Fruit fly (Drosophila melanogaster) whole organism, prepupa: ENCODE results near the gene CG42450.
A peak's percentile ranks its signal among the peaks of the same experiment; 100 is the strongest.

Source experiments
- Blimp-1 ChIP-seq: fragments of 200-800 bp; sonication (Bioruptor generic); optimal IDR thresholded peaks from 3 replicates; lab custom pipeline; 2017; ENCODE audit warnings: missing biosample characterization, missing genetic modification characterization, mild to moderate bottlenecking, moderate library complexity, missing genetic modification reagents
- CG10631 ChIP-seq: fragments of 200-800 bp; sonication (Bioruptor generic); optimal IDR thresholded peaks from 2 replicates; lab custom pipeline; 2016; ENCODE audit warnings: missing biosample characterization, missing genetic modification characterization
- CG11762 ChIP-seq: fragments of 200-800 bp; sonication (Bioruptor generic); optimal IDR thresholded peaks from 3 replicates; lab custom pipeline; 2016; ENCODE audit warnings: missing biosample characterization, missing genetic modification characterization; ENCODE audit not compliant: insufficient read depth
- CG11902 ChIP-seq: fragments of 200-800 bp; sonication (Bioruptor generic); optimal IDR thresholded peaks from 3 replicates; lab custom pipeline; 2016; ENCODE audit warnings: missing biosample characterization, missing genetic modification characterization
- CG15336 ChIP-seq: fragments of 200-800 bp; sonication (Bioruptor generic); IDR thresholded peaks from 2 replicates; pipeline ENCODE4 v1.3.6; 2022; ENCODE audit warnings: missing biosample characterization, missing genetic modification characterization
- CG1621 ChIP-seq: fragments of 200-800 bp; sonication (Bioruptor generic); optimal IDR thresholded peaks from 3 replicates; lab custom pipeline; 2018; ENCODE audit warnings: missing biosample characterization, mild to moderate bottlenecking, missing genetic modification characterization
- CG16779 ChIP-seq: fragments of 200-800 bp; sonication (Bioruptor generic); optimal IDR thresholded peaks from 3 replicates; lab custom pipeline; 2017; ENCODE audit warnings: missing biosample characterization, mild to moderate bottlenecking, missing genetic modification characterization
- CG3032 ChIP-seq: fragments of 200-800 bp; optimal IDR thresholded peaks from 2 replicates; lab custom pipeline; 2019; ENCODE audit warnings: missing biosample characterization, mild to moderate bottlenecking, missing genetic modification characterization, moderate library complexity
- CG32006 ChIP-seq: fragments of 200-800 bp; sonication (Bioruptor generic); optimal IDR thresholded peaks from 3 replicates; lab custom pipeline; 2017; ENCODE audit warnings: missing biosample characterization, mild to moderate bottlenecking, missing genetic modification characterization
- CG34406 ChIP-seq: fragments of 200-800 bp; sonication (Bioruptor generic); optimal IDR thresholded peaks from 3 replicates; lab custom pipeline; 2016; ENCODE audit warnings: missing biosample characterization, missing genetic modification characterization
- CG3919 ChIP-seq: fragments of 200-800 bp; sonication (Bioruptor generic); optimal IDR thresholded peaks from 3 replicates; lab custom pipeline; 2016; ENCODE audit warnings: missing biosample characterization, missing genetic modification characterization
- CG4318 ChIP-seq: fragments of 200-800 bp; sonication (Bioruptor generic); optimal IDR thresholded peaks from 3 replicates; lab custom pipeline; 2017; ENCODE audit warnings: missing biosample characterization, mild to moderate bottlenecking, missing genetic modification characterization
- CG6163 ChIP-seq: fragments of 200-800 bp; sonication (Bioruptor generic); IDR thresholded peaks from 3 replicates; pipeline ENCODE4 v1.3.6; 2022; ENCODE audit warnings: missing biosample characterization, missing genetic modification characterization
- CG6276 ChIP-seq: fragments of 200-800 bp; sonication (Bioruptor generic); optimal IDR thresholded peaks from 2 replicates; lab custom pipeline; 2017; ENCODE audit warnings: missing biosample characterization, mild to moderate bottlenecking, missing genetic modification characterization
- CG6792 ChIP-seq: fragments of 200-800 bp; sonication (Bioruptor generic); optimal IDR thresholded peaks from 3 replicates; lab custom pipeline; 2016; ENCODE audit warnings: missing biosample characterization, missing genetic modification characterization
- CG6808 ChIP-seq: fragments of 200-800 bp; sonication (Bioruptor generic); optimal IDR thresholded peaks from 3 replicates; lab custom pipeline; 2017; ENCODE audit warnings: missing biosample characterization, missing genetic modification characterization, mild to moderate bottlenecking, moderate library complexity, missing genetic modification reagents
- CG8119 ChIP-seq: fragments of 200-800 bp; sonication (Bioruptor generic); IDR thresholded peaks from 3 replicates; pipeline ENCODE4 v1.3.6; 2022; ENCODE audit warnings: missing biosample characterization, missing genetic modification characterization
- CG8319 ChIP-seq: fragments of 200-800 bp; sonication (Bioruptor generic); optimal IDR thresholded peaks from 3 replicates; lab custom pipeline; 2016; ENCODE audit warnings: missing biosample characterization, missing genetic modification characterization
- CG8632 ChIP-seq: fragments of 200-800 bp; sonication (Bioruptor generic); optimal IDR thresholded peaks from 3 replicates; lab custom pipeline; 2016; ENCODE audit warnings: missing biosample characterization, missing genetic modification characterization
- CG9139 ChIP-seq: fragments of 200-800 bp; sonication (Bioruptor generic); optimal IDR thresholded peaks from 3 replicates; lab custom pipeline; 2017; ENCODE audit warnings: missing biosample characterization, mild to moderate bottlenecking, missing genetic modification characterization
- Eip75B ChIP-seq: fragments of 200-800 bp; sonication (Bioruptor generic); optimal IDR thresholded peaks from 3 replicates; lab custom pipeline; 2016; ENCODE audit warnings: missing biosample characterization, missing genetic modification characterization
- Eip93F ChIP-seq: fragments of 200-800 bp; sonication (Bioruptor generic); optimal IDR thresholded peaks from 2 replicates; lab custom pipeline; 2016; ENCODE audit warnings: missing biosample characterization, mild to moderate bottlenecking, missing genetic modification characterization
- Ets21C ChIP-seq: fragments of 200-800 bp; sonication (Bioruptor generic); optimal IDR thresholded peaks from 3 replicates; lab custom pipeline; 2016; ENCODE audit warnings: missing biosample characterization, missing genetic modification characterization
- Ets96B ChIP-seq: fragments of 200-800 bp; optimal IDR thresholded peaks from 2 replicates; lab custom pipeline; 2019; ENCODE audit warnings: missing biosample characterization, mild to moderate bottlenecking, missing genetic modification characterization, moderate library complexity
- Gug ChIP-seq: fragments of 200-800 bp; sonication (Bioruptor generic); IDR thresholded peaks from 2 replicates; pipeline ENCODE4 v1.3.6; 2022; ENCODE audit warnings: missing biosample characterization, missing genetic modification characterization
- Hr38 ChIP-seq: sonication (Bioruptor generic); optimal IDR thresholded peaks from 2 replicates; lab custom pipeline; 2016; ENCODE audit warnings: missing biosample characterization, missing genetic modification characterization
- Hr39 ChIP-seq: fragments of 200-800 bp; sonication (Bioruptor generic); optimal IDR thresholded peaks from 2 replicates; lab custom pipeline; 2016; ENCODE audit warnings: missing biosample characterization, missing genetic modification characterization
- Hr4 ChIP-seq: fragments of 200-800 bp; sonication (Bioruptor generic); optimal IDR thresholded peaks from 3 replicates; lab custom pipeline; 2016; ENCODE audit warnings: missing biosample characterization, missing genetic modification characterization
- Met ChIP-seq: fragments of 200-800 bp; sonication (Bioruptor generic); optimal IDR thresholded peaks from 3 replicates; lab custom pipeline; 2016; ENCODE audit warnings: missing biosample characterization, missing genetic modification characterization
- OdsH ChIP-seq: fragments of 200-800 bp; sonication (Bioruptor generic); optimal IDR thresholded peaks from 3 replicates; lab custom pipeline; 2016; ENCODE audit warnings: missing biosample characterization, missing genetic modification characterization
- Sox102F ChIP-seq: fragments of 200-800 bp; sonication (Bioruptor generic); optimal IDR thresholded peaks from 2 replicates; lab custom pipeline; 2016; ENCODE audit warnings: missing biosample characterization, mild to moderate bottlenecking, missing genetic modification characterization
- Sox15 ChIP-seq: fragments of 200-800 bp; sonication (Bioruptor generic); optimal IDR thresholded peaks from 3 replicates; lab custom pipeline; 2016; ENCODE audit warnings: missing biosample characterization, missing genetic modification characterization
- achi ChIP-seq: fragments of 200-800 bp; sonication (Bioruptor generic); optimal IDR thresholded peaks from 3 replicates; lab custom pipeline; 2016; ENCODE audit warnings: missing biosample characterization, missing genetic modification characterization
- acj6 ChIP-seq: fragments of 200-800 bp; sonication (Bioruptor generic); optimal IDR thresholded peaks from 3 replicates; lab custom pipeline; 2016; ENCODE audit warnings: missing biosample characterization, missing genetic modification characterization
- eg ChIP-seq: fragments of 200-800 bp; sonication (Bioruptor generic); IDR thresholded peaks from 3 replicates; pipeline ENCODE4 v1.3.6; 2022; ENCODE audit warnings: missing biosample characterization, missing genetic modification characterization
- esn ChIP-seq: fragments of 200-800 bp; sonication (Bioruptor generic); optimal IDR thresholded peaks from 2 replicates; lab custom pipeline; 2016; ENCODE audit warnings: missing biosample characterization, mild to moderate bottlenecking, missing genetic modification characterization, moderate library complexity
- fd59A ChIP-seq: fragments of 200-800 bp; sonication (Bioruptor generic); optimal IDR thresholded peaks from 2 replicates; lab custom pipeline; 2017; ENCODE audit warnings: missing biosample characterization, mild to moderate bottlenecking, missing genetic modification characterization, missing genetic modification reagents
- fkh ChIP-seq: fragments of 200-800 bp; sonication (Bioruptor generic); optimal IDR thresholded peaks from 3 replicates; lab custom pipeline; 2017; ENCODE audit warnings: missing biosample characterization, mild to moderate bottlenecking, missing genetic modification characterization, moderate library complexity
- lz ChIP-seq: fragments of 200-800 bp; sonication (Bioruptor generic); optimal IDR thresholded peaks from 3 replicates; lab custom pipeline; 2016; ENCODE audit warnings: missing biosample characterization, missing genetic modification characterization
- net ChIP-seq: fragments of 200-800 bp; sonication (Bioruptor generic); optimal IDR thresholded peaks from 3 replicates; lab custom pipeline; 2016; ENCODE audit warnings: missing biosample characterization, missing genetic modification characterization
- salr ChIP-seq, 2 experiments: fragments of 200-800 bp; sonication (Bioruptor generic); optimal IDR thresholded peaks; 3 replicates each; lab custom pipeline; 2016 to 2018; ENCODE audit warnings: missing biosample characterization in 2 of 2, missing genetic modification characterization in 2 of 2, mild to moderate bottlenecking in 1 of 2
- spab ChIP-seq: fragments of 200-800 bp; sonication (Bioruptor generic); optimal IDR thresholded peaks from 2 replicates; lab custom pipeline; 2017; ENCODE audit warnings: missing biosample characterization, mild to moderate bottlenecking, missing genetic modification characterization, missing genetic modification reagents
- ss ChIP-seq, 2 experiments: fragments of 200-800 bp; sonication (Bioruptor generic); optimal IDR thresholded peaks; 2 replicates in 1 of 2; 3 replicates in 1 of 2; lab custom pipeline; 2017 to 2018; ENCODE audit warnings: mild to moderate bottlenecking in 2 of 2, missing biosample characterization in 2 of 2, missing genetic modification characterization in 2 of 2, moderate library complexity in 1 of 2
- svp ChIP-seq: fragments of 200-800 bp; sonication (Bioruptor generic); peaks from one replicate; lab custom pipeline; 2016; ENCODE audit warnings: missing biosample characterization, missing genetic modification characterization
- vri ChIP-seq: fragments of 200-800 bp; sonication (Bioruptor generic); optimal IDR thresholded peaks from 3 replicates; lab custom pipeline; 2016; ENCODE audit warnings: missing biosample characterization, mild to moderate bottlenecking, missing genetic modification characterization

CG42450 gene

dm6 chrX:18774818-18775343, 38.2 kb upstream of the CG42450 start, which contains the start of gene CG6891 (continued):
- peak; percentile 20 for TF ChIP-seq CG34406
- TF ChIP-seq CG10631 (GFP tag; lab: Kevin White, UChicago), result no peak
- TF ChIP-seq acj6, result peak; percentile 47
- no peak for TF ChIP-seq CG11762 (GFP tag; lab: Kevin White, UChicago)
- TF ChIP-seq Met (GFP tag; lab: Kevin White, UChicago), result peak; percentile 56
- TF ChIP-seq Hr39 (GFP tag; lab: Kevin White, UChicago), result peak; percentile 68
- peak; percentile 42 for TF ChIP-seq Eip75B (GFP tag; lab: Kevin White, UChicago)
- TF ChIP-seq CG11902 (GFP tag; lab: Kevin White, UChicago), result no peak
- peak; percentile 26 for TF ChIP-seq net (GFP tag; lab: Kevin White, UChicago)
- TF ChIP-seq CG8119 (GFP tag; lab: Robert Waterston, UW), result peak; percentile 51; the same call in 1 of the 3 replicates
- TF ChIP-seq svp (GFP tag; lab: Kevin White, UChicago), result peak; percentile 87
- TF ChIP-seq Gug (GFP tag; lab: Robert Waterston, UW), result no peak
- TF ChIP-seq CG3032 (tag; lab: Kevin White, UChicago), result peak; percentile 19
- peak; percentile 19 for TF ChIP-seq Ets96B (tag; lab: Kevin White, UChicago)
- TF ChIP-seq vri (GFP tag; lab: Kevin White, UChicago), result peak; percentile 27
- TF ChIP-seq fd59A (GFP tag; lab: Kevin White, UChicago), result peak; percentile 43
- peak; percentile 71 for TF ChIP-seq CG6163 (GFP tag; lab: Robert Waterston, UW)
- peak; percentile 18 for TF ChIP-seq Sox15 (GFP tag; lab: Kevin White, UChicago)
- peak; percentile 64 for TF ChIP-seq lz
- TF ChIP-seq CG16779 (tag; lab: Kevin White, UChicago), result peak; percentile 36
- peak; percentile 32 for TF ChIP-seq CG6276
- peak; percentile 55 for TF ChIP-seq Sox102F (GFP tag; lab: Kevin White, UChicago)
- TF ChIP-seq CG3919, result peak; percentile 38
- TF ChIP-seq CG4318 (GFP tag; lab: Kevin White, UChicago), result peak; percentile 24
- no peak for TF ChIP-seq CG8319
- TF ChIP-seq fkh (GFP tag; lab: Kevin White, UChicago), result peak; percentile 74
- TF ChIP-seq Ets21C (GFP tag; lab: Kevin White, UChicago), result peak; percentile 17
- TF ChIP-seq OdsH (GFP tag; lab: Kevin White, UChicago), result peak; percentile 40
- TF ChIP-seq CG6808, result peak; percentile 46
- TF ChIP-seq Hr38 (GFP tag; lab: Kevin White, UChicago), result no peak
- peak; percentile 6 for TF ChIP-seq spab

- TF ChIP-seq Eip75B (GFP tag; lab: Kevin White, UChicago), result peak; percentile 82
- TF ChIP-seq CG16779 (tag; lab: Kevin White, UChicago), result peak; percentile 79
- peak; percentile 82 for TF ChIP-seq Sox102F (GFP tag; lab: Kevin White, UChicago)
- peak; percentile 89 for TF ChIP-seq OdsH (GFP tag; lab: Kevin White, UChicago)
- TF ChIP-seq CG8632, result peak; percentile 88
- peak; percentile 84 for TF ChIP-seq net (GFP tag; lab: Kevin White, UChicago)
- peak; percentile 87 for TF ChIP-seq CG6792 (GFP tag; lab: Kevin White, UChicago)
- peak; percentile 87 for TF ChIP-seq Eip93F (GFP tag; lab: Kevin White, UChicago)
- peak; percentile 59 for TF ChIP-seq Ets21C (GFP tag; lab: Kevin White, UChicago)
- peak; percentile 84 for TF ChIP-seq CG9139
- peak; percentile 87 for TF ChIP-seq esn (GFP tag; lab: Kevin White, UChicago)
- no peak for TF ChIP-seq fkh (GFP tag; lab: Kevin White, UChicago)
- TF ChIP-seq CG8319, result peak; percentile 70
- TF ChIP-seq CG34406, result peak; percentile 87
- TF ChIP-seq Hr39 (GFP tag; lab: Kevin White, UChicago), result peak; percentile 69
- peak; percentile 67 for TF ChIP-seq CG11902 (GFP tag; lab: Kevin White, UChicago)
- TF ChIP-seq Hr4 (GFP tag; lab: Kevin White, UChicago), result peak; percentile 73
- TF ChIP-seq ss (GFP tag; optimal IDR thresholded peaks at IDR 0.05; lab: Kevin White, UChicago), result peak; percentile 92
- peak; percentile 93 for TF ChIP-seq CG6808
- TF ChIP-seq achi, result peak; percentile 91
- peak; percentile 90 for TF ChIP-seq CG32006 (GFP tag; lab: Kevin White, UChicago)
- TF ChIP-seq fd59A (GFP tag; lab: Kevin White, UChicago), result peak; percentile 90
- TF ChIP-seq vri (GFP tag; lab: Kevin White, UChicago), result peak; percentile 54
- TF ChIP-seq eg (GFP tag; lab: Robert Waterston, UW), result 0 out of 3 replicates have a peak, but pooled peaks have one; percentile 49
- peak; percentile 79 for TF ChIP-seq CG4318 (GFP tag; lab: Kevin White, UChicago)
- TF ChIP-seq CG1621 (tag; lab: Kevin White, UChicago), result peak; percentile 9
- TF ChIP-seq salr (GFP tag; optimal IDR thresholded peaks at IDR 0.05; lab: Kevin White, UChicago), result peak; percentile 51 to 90
- TF ChIP-seq Blimp-1, result peak; percentile 74
- TF ChIP-seq Gug (GFP tag; lab: Robert Waterston, UW), result peak; percentile 62
- TF ChIP-seq CG15336 (GFP tag; lab: Robert Waterston, UW), result peak; percentile 72
- peak; percentile 88 for TF ChIP-seq spab
- TF ChIP-seq CG10631 (GFP tag; lab: Kevin White, UChicago), result peak; percentile 92
Measured at dm6 chrX:18775839-18776538, 37.1 kb upstream of the CG42450 start.
